Worm (Caenorhabditis elegans) whole organism, L2 larva: ENCODE results near the gene lin-33.

ENCODE experiments used
- ZK546.5 ChIP-seq: sonication (generic microtip); optimal IDR thresholded peaks from 2 replicates; lab custom pipeline; 2017; ENCODE audit warnings: missing biosample characterization, missing genetic modification characterization
- ama-1 ChIP-seq: fragments of 150-350 bp; optimal IDR thresholded peaks from 2 replicates; lab custom pipeline; 2018; ENCODE audit warnings: inconsistent platforms
- elt-3 ChIP-seq: sonication (generic microtip); optimal IDR thresholded peaks from 2 replicates; lab custom pipeline; 2017; ENCODE audit warnings: missing biosample characterization, missing genetic modification characterization
- fos-1 ChIP-seq: fragments of 150-350 bp; optimal IDR thresholded peaks from 2 replicates; lab custom pipeline; 2014; ENCODE audit warnings: missing biosample characterization, missing genetic modification characterization
- lin-39 ChIP-seq: fragments of 150-350 bp; optimal IDR thresholded peaks from 2 replicates; lab custom pipeline; 2014; ENCODE audit warnings: missing biosample characterization, missing genetic modification reagents, missing genetic modification characterization
- lsy-2 ChIP-seq, 2 experiments: fragments of 150-350 bp in 1 of 2; sonication (generic microtip) in 1 of 2; optimal IDR thresholded peaks; 2 replicates each; lab custom pipeline; 2014 to 2017; ENCODE audit warnings: missing biosample characterization in 2 of 2, missing genetic modification characterization in 2 of 2
- mdl-1 ChIP-seq, 2 experiments: fragments of 150-350 bp in 1 of 2; sonication (generic microtip) in 1 of 2; optimal IDR thresholded peaks; 2 replicates each; lab custom pipeline; 2017; ENCODE audit warnings: missing biosample characterization in 2 of 2, missing genetic modification characterization in 2 of 2
- nhr-10 ChIP-seq: sonication (generic microtip); optimal IDR thresholded peaks from 2 replicates; lab custom pipeline; 2017; ENCODE audit warnings: missing biosample characterization, missing genetic modification characterization
- nhr-237 ChIP-seq: fragments of 150-350 bp; optimal IDR thresholded peaks from 2 replicates; lab custom pipeline; 2014; ENCODE audit warnings: missing biosample characterization, missing genetic modification characterization
- nhr-6 ChIP-seq: fragments of 150-350 bp; optimal IDR thresholded peaks from 2 replicates; lab custom pipeline; 2014; ENCODE audit warnings: missing biosample characterization, missing genetic modification characterization
- snpc-4 ChIP-seq: fragments of 150-350 bp; optimal IDR thresholded peaks from 2 replicates; lab custom pipeline; 2014; ENCODE audit warnings: missing biosample characterization, missing genetic modification characterization
- unc-62 ChIP-seq: fragments of 150-350 bp; optimal IDR thresholded peaks from 2 replicates; lab custom pipeline; 2014; ENCODE audit warnings: missing biosample characterization, missing genetic modification reagents, missing genetic modification characterization
- zag-1 ChIP-seq: fragments of 150-350 bp; optimal IDR thresholded peaks from 2 replicates; lab custom pipeline; 2014; ENCODE audit warnings: missing biosample characterization, missing genetic modification characterization
- ztf-11 ChIP-seq: sonication (generic microtip); optimal IDR thresholded peaks from 2 replicates; lab custom pipeline; 2017; ENCODE audit warnings: missing biosample characterization, missing genetic modification characterization

DNA sequence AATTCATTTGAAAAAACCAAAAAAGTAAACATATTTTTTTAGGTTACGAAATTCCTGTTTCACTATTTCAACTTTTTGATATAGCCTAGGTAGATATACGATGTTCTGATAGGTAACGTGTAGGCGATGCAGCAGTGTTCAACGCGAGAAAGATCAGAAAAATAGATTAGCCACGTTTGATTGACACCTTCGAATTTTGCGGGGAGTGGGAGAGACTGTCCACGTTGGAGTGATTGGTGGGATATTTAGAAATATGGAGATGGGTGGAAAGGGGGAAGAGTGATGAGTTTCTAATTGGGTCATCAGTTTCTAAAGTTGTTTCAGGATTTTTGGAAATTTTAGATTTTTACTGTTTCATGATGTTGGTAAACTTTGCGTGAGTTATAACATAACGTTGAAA lies 7.3 kb upstream of the lin-33 start:
- TF ChIP-seq ZK546.5 (tag; lab: Kevin White, UChicago) = no peak
- TF ChIP-seq elt-3 (tag; lab: Kevin White, UChicago) = no peak
- no peak for TF ChIP-seq snpc-4 (tag; lab: Kevin White, UChicago)
- no peak for TF ChIP-seq nhr-10
- no peak for TF ChIP-seq ztf-11
- TF ChIP-seq ama-1 (lab: Kevin White, UChicago) = no peak
- TF ChIP-seq nhr-237 (tag; lab: Kevin White, UChicago) = no peak
- no peak for TF ChIP-seq lin-39
- no peak for TF ChIP-seq mdl-1 (tag; optimal IDR thresholded peaks at IDR 0.05; lab: Kevin White, UChicago)
- no peak for TF ChIP-seq lsy-2 (tag; optimal IDR thresholded peaks at IDR 0.05; lab: Kevin White, UChicago)
- no peak for TF ChIP-seq fos-1 (tag; lab: Kevin White, UChicago)
- no peak for TF ChIP-seq nhr-6 (tag; lab: Kevin White, UChicago)
- no peak for TF ChIP-seq zag-1
- TF ChIP-seq unc-62 (GFP tag; lab: Kevin White, UChicago) = no peak
